Worm (Caenorhabditis elegans) whole organism, L3 larva: ENCODE measurements around the gene ZK596.2.
A peak's percentile ranks its signal among the peaks of the same experiment; 100 is the strongest.

Experiments used
- R02D3.7 ChIP-seq: fragments of 150-350 bp; optimal IDR thresholded peaks from 2 replicates; lab custom pipeline; 2014; ENCODE audit warnings: missing biosample characterization, missing genetic modification characterization
- ZK546.5 ChIP-seq: sonication (generic microtip); optimal IDR thresholded peaks from 2 replicates; lab custom pipeline; 2017; ENCODE audit warnings: missing biosample characterization, missing genetic modification characterization
- aly-2 ChIP-seq: fragments of 150-350 bp; optimal IDR thresholded peaks from 2 replicates; lab custom pipeline; 2014; ENCODE audit warnings: missing biosample characterization, missing genetic modification characterization
- ama-1 ChIP-seq: fragments of 150-350 bp; optimal IDR thresholded peaks from 2 replicates; lab custom pipeline; 2018
- ceh-28 ChIP-seq: fragments of 150-350 bp; optimal IDR thresholded peaks from 2 replicates; lab custom pipeline; 2014; ENCODE audit warnings: missing biosample characterization, missing genetic modification reagents, missing genetic modification characterization
- daf-12 ChIP-seq: fragments of 150-350 bp; optimal IDR thresholded peaks from 2 replicates; lab custom pipeline; 2014; ENCODE audit warnings: missing biosample characterization, missing genetic modification reagents, missing genetic modification characterization
- egl-5 ChIP-seq: fragments of 150-350 bp; optimal IDR thresholded peaks from 2 replicates; lab custom pipeline; 2017; ENCODE audit warnings: missing biosample characterization, missing genetic modification reagents, missing genetic modification characterization, inconsistent platforms
- elt-2 ChIP-seq: sonication (generic microtip); optimal IDR thresholded peaks from 2 replicates; lab custom pipeline; 2016; ENCODE audit warnings: missing genetic modification reagents, mild to moderate bottlenecking, missing genetic modification characterization, missing compliant biosample characterization
- elt-3 ChIP-seq, 3 experiments: fragments of 150-350 bp in 1 of 3; sonication (generic microtip) in 2 of 3; optimal IDR thresholded peaks; 2 replicates in 2 of 3; 4 replicates in 1 of 3; lab custom pipeline; 2014 to 2017; ENCODE audit warnings: missing biosample characterization in 3 of 3, missing genetic modification characterization in 3 of 3
- eor-1 ChIP-seq, 2 experiments: fragments of 150-350 bp; optimal IDR thresholded peaks; 2 replicates each; lab custom pipeline; 2014 to 2018; ENCODE audit warnings: missing biosample characterization in 2 of 2, missing genetic modification characterization in 2 of 2
- fkh-10 ChIP-seq: sonication (generic microtip); optimal IDR thresholded peaks from 2 replicates; lab custom pipeline; 2017; ENCODE audit warnings: missing biosample characterization, missing genetic modification reagents, missing genetic modification characterization
- fkh-2 ChIP-seq: fragments of 150-350 bp; optimal IDR thresholded peaks from 2 replicates; lab custom pipeline; 2014; ENCODE audit warnings: missing biosample characterization, missing genetic modification reagents, missing genetic modification characterization
- lin-15B ChIP-seq: fragments of 150-350 bp; optimal IDR thresholded peaks from 2 replicates; lab custom pipeline; 2014; ENCODE audit warnings: missing biosample characterization, missing genetic modification characterization
- lin-39 ChIP-seq: fragments of 150-350 bp; optimal IDR thresholded peaks from 2 replicates; lab custom pipeline; 2018; ENCODE audit warnings: missing biosample characterization, missing genetic modification reagents, missing genetic modification characterization
- lsy-12 ChIP-seq: sonication (generic microtip); optimal IDR thresholded peaks from 2 replicates; lab custom pipeline; 2016; ENCODE audit warnings: mild to moderate bottlenecking, missing genetic modification characterization, missing compliant biosample characterization
- mdl-1 ChIP-seq: fragments of 150-350 bp; optimal IDR thresholded peaks from 2 replicates; lab custom pipeline; 2014; ENCODE audit warnings: missing biosample characterization, missing genetic modification characterization
- mml-1 ChIP-seq: fragments of 150-350 bp; sonication (generic microtip); optimal IDR thresholded peaks from 3 replicates; lab custom pipeline; 2014; ENCODE audit warnings: missing biosample characterization, missing genetic modification characterization
- nfya-1 ChIP-seq: sonication (generic microtip); optimal IDR thresholded peaks from 2 replicates; lab custom pipeline; 2017; ENCODE audit warnings: missing genetic modification characterization, mild to moderate bottlenecking, missing compliant biosample characterization, antibody characterized with exemption, moderate library complexity; ENCODE audit not compliant: insufficient read depth
- nhr-12 ChIP-seq: fragments of 150-350 bp; optimal IDR thresholded peaks from 2 replicates; lab custom pipeline; 2014; ENCODE audit warnings: missing biosample characterization, missing genetic modification characterization
- nhr-237 ChIP-seq: fragments of 150-350 bp; optimal IDR thresholded peaks from 2 replicates; lab custom pipeline; 2014; ENCODE audit warnings: missing biosample characterization, missing genetic modification characterization
- nhr-43 ChIP-seq: sonication (generic microtip); optimal IDR thresholded peaks from 2 replicates; lab custom pipeline; 2016; ENCODE audit warnings: mild to moderate bottlenecking, missing genetic modification characterization, missing compliant biosample characterization; ENCODE audit not compliant: poor library complexity, severe bottlenecking
- nhr-67 ChIP-seq: fragments of 150-350 bp; optimal IDR thresholded peaks from 2 replicates; lab custom pipeline; 2014; ENCODE audit warnings: missing biosample characterization, missing genetic modification characterization
- nhr-76 ChIP-seq: fragments of 150-350 bp; sonication (generic microtip); optimal IDR thresholded peaks from 5 replicates; lab custom pipeline; 2014; ENCODE audit warnings: missing biosample characterization, missing genetic modification characterization
- pha-4 ChIP-seq: fragments of 150-350 bp; optimal IDR thresholded peaks from 2 replicates; lab custom pipeline; 2014; ENCODE audit warnings: missing biosample characterization, missing genetic modification reagents, missing genetic modification characterization
- pqm-1 ChIP-seq: fragments of 150-350 bp; optimal IDR thresholded peaks from 2 replicates; lab custom pipeline; 2017; ENCODE audit warnings: missing biosample characterization, missing genetic modification characterization, inconsistent platforms
- sea-2 ChIP-seq: fragments of 150-350 bp; sonication (generic microtip); optimal IDR thresholded peaks from 4 replicates; lab custom pipeline; 2014; ENCODE audit warnings: missing biosample characterization, missing genetic modification reagents, missing genetic modification characterization
- skn-1 ChIP-seq: fragments of 150-350 bp; optimal IDR thresholded peaks from 2 replicates; lab custom pipeline; 2014; ENCODE audit warnings: missing biosample characterization, missing genetic modification characterization
- snpc-4 ChIP-seq: fragments of 150-350 bp; optimal IDR thresholded peaks from 2 replicates; lab custom pipeline; 2014; ENCODE audit warnings: missing biosample characterization, missing genetic modification characterization
- tbx-2 ChIP-seq: sonication (generic microtip); optimal IDR thresholded peaks from 2 replicates; lab custom pipeline; 2016; ENCODE audit warnings: mild to moderate bottlenecking, missing genetic modification characterization, missing compliant biosample characterization
- unc-39 ChIP-seq: sonication (generic microtip); optimal IDR thresholded peaks from 4 replicates; lab custom pipeline; 2017; ENCODE audit warnings: missing biosample characterization, missing genetic modification characterization
- unc-62 ChIP-seq: fragments of 150-350 bp; sonication (generic microtip); optimal IDR thresholded peaks from 4 replicates; lab custom pipeline; 2014; ENCODE audit warnings: missing biosample characterization, missing genetic modification reagents, missing genetic modification characterization
- zag-1 ChIP-seq: fragments of 150-350 bp; optimal IDR thresholded peaks from 2 replicates; lab custom pipeline; 2014; ENCODE audit warnings: missing biosample characterization, missing genetic modification characterization
- ztf-11 ChIP-seq: fragments of 150-350 bp; optimal IDR thresholded peaks from 2 replicates; lab custom pipeline; 2014; ENCODE audit warnings: missing biosample characterization, missing genetic modification characterization
- ztf-4 ChIP-seq: fragments of 150-350 bp; optimal IDR thresholded peaks from 2 replicates; lab custom pipeline; 2014; ENCODE audit warnings: missing biosample characterization, missing genetic modification characterization

Gene ZK596.2

DNA sequence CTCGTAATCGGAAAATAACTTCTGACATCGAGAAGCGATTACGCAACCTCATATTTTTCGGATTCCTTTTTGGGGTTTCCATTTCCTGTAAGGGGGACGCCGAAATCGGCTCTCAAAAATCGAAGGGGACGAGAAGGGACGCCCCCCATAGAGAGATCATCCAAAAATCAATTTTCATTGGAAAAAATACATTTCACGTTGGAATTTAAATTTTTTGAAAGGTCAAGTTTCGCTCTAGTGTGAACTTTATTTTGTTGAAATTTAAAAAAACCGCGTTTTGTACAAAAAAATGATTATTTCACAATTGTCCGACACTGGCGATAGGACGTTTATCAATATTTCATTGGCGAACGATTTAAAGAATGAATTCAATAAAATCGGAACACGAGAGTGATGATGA, 42.9 kb upstream of the ZK596.2 start, which contains the start of gene Y69E1A.3:
Gene Y69E1A.3 (plus strand): TSS at position 301 of the 400 bp plus-strand sequence.
- no peak for TF ChIP-seq unc-39 (tag; lab: Kevin White, UChicago)
- TF ChIP-seq tbx-2 (tag; lab: Kevin White, UChicago), result no peak
- no peak for TF ChIP-seq zag-1 (tag; lab: Kevin White, UChicago)
- TF ChIP-seq sea-2 (GFP tag; lab: Kevin White, UChicago), result no peak
- no peak for TF ChIP-seq unc-62
- TF ChIP-seq ztf-11, result no peak
- TF ChIP-seq daf-12 (tag; lab: Kevin White, UChicago), result no peak
- TF ChIP-seq, all 47 proteins: peak for 0

- TF ChIP-seq nhr-43 (tag; lab: Kevin White, UChicago), result peak; percentile 41
- TF ChIP-seq ZK546.5, result no peak
Observed at ce11 chrIV:10950363-10951214, 41.5 kb upstream of the ZK596.2 start.

ce11 chrIV:10949510-10949909, 40.4 kb upstream of the ZK596.2 start, which contains the start of gene nsph-3.1:
TSS of gene nsph-3.1 (plus strand) at chrIV:10949810.
- TF ChIP-seq fkh-2 (tag; lab: Kevin White, UChicago), result no peak
- no peak for TF ChIP-seq nhr-43 (tag; lab: Kevin White, UChicago)
- no peak for TF ChIP-seq unc-39 (tag; lab: Kevin White, UChicago)
- TF ChIP-seq, all 47 proteins: peak for 0

DNA sequence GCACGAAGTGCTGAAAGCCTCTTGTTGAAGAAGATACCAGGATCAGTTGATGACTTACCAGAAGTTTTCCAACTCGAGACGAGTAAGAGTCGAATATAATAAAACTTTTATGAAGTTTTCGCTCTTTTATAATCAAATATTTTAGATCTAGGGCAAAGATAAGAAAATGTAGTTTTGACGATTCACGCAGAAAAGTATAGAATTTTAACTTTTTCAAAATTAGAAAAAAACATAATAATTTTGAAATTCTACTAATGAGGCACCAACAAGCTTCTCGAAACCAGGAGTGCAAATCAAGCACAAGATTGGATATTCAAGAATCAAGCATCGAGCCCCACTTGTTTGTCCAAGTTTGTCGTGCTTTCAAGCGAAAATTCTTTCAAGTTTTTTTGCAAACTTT, 39.7 kb upstream of the ZK596.2 start, which contains the start of gene Y69E1A.1:
Gene Y69E1A.1 (minus strand): TSS at position 101 of the 400 bp plus-strand sequence.
- no peak for TF ChIP-seq nhr-12 (tag; lab: Kevin White, UChicago)
- no peak for TF ChIP-seq nhr-237
- TF ChIP-seq aly-2 (tag; lab: Kevin White, UChicago), result no peak
- TF ChIP-seq nhr-67 (tag; lab: Kevin White, UChicago), result no peak
- TF ChIP-seq lin-39 (tag; lab: Kevin White, UChicago), result no peak
- TF ChIP-seq unc-62, result no peak
- no peak for TF ChIP-seq pha-4 (tag; lab: Kevin White, UChicago)
- no peak for TF ChIP-seq elt-3 (tag; optimal IDR thresholded peaks at IDR 0.05; lab: Kevin White, UChicago)
- TF ChIP-seq pqm-1 (tag; lab: Kevin White, UChicago), result no peak
- TF ChIP-seq ztf-4 (tag; lab: Kevin White, UChicago), result no peak
- TF ChIP-seq ceh-28 (tag; lab: Kevin White, UChicago), result no peak
- no peak for TF ChIP-seq daf-12 (tag; lab: Kevin White, UChicago)
- TF ChIP-seq sea-2 (GFP tag; lab: Kevin White, UChicago), result no peak
- no peak for TF ChIP-seq lsy-12 (tag; lab: Kevin White, UChicago)
- TF ChIP-seq nhr-76 (tag; lab: Kevin White, UChicago), result no peak
- no peak for TF ChIP-seq mml-1 (tag; lab: Kevin White, UChicago)
- no peak for TF ChIP-seq ama-1
- no peak for TF ChIP-seq eor-1 (tag; optimal IDR thresholded peaks at IDR 0.05; lab: Kevin White, UChicago)
- TF ChIP-seq R02D3.7 (tag; lab: Kevin White, UChicago), result no peak
- no peak for TF ChIP-seq fkh-10 (GFP tag; lab: Kevin White, UChicago)
- TF ChIP-seq, all 47 proteins: peak for 0

DNA sequence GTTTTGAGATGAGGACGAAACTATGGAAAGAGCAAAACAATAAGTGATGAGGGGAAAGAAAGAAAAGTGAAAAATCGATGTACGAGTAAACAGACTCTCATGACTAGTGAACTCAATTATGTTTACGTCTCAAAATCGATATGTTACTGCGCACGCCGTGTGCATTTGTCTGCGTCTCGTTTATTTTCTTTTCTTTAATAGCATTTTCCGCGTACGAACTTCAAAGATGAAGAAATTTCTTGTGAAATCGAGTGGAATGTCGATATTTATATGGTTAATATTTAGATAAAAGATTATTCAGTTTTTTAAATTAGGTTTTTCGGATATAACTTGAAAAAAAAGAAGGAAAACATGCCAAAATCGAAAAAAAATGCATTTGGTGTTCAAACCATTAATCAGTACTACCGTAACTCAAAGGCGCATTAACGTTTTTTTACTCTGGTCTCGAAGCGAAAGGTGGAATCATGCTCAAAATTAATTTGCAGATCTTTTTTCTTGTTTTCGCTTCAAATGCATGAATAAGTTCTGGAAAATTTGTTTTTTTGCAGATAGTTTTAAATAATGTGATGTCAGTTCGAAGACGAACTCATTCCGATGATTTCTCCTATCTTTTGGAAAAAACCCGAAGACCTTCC, 27.9 kb upstream of the ZK596.2 start, which contains the start of gene fic-1:
Gene fic-1 (plus strand): TSS at position 549 of the 635 bp plus-strand sequence.
- peak; percentile 78 for TF ChIP-seq sea-2 (GFP tag; lab: Kevin White, UChicago)
- TF ChIP-seq R02D3.7 (tag; lab: Kevin White, UChicago), result peak; percentile 15
- peak; percentile 28 for TF ChIP-seq elt-2
- TF ChIP-seq ztf-11, result no peak
- peak; percentile 51 for TF ChIP-seq lin-15B (tag; lab: Kevin White, UChicago)
- TF ChIP-seq egl-5 (tag; lab: Kevin White, UChicago), result peak; percentile 60
- TF ChIP-seq ceh-28 (tag; lab: Kevin White, UChicago), result peak; percentile 91
- TF ChIP-seq pha-4 (tag; lab: Kevin White, UChicago), result peak; percentile 92
- peak in 1 of 2 experiments; percentile 12 for TF ChIP-seq eor-1 (tag; optimal IDR thresholded peaks at IDR 0.05; lab: Kevin White, UChicago)
- TF ChIP-seq fkh-2 (tag; lab: Kevin White, UChicago), result peak; percentile 11
- peak; percentile 94 for TF ChIP-seq fkh-10 (GFP tag; lab: Kevin White, UChicago)
- TF ChIP-seq snpc-4 (tag; lab: Kevin White, UChicago), result peak; percentile 73
- peak; percentile 16 for TF ChIP-seq skn-1 (tag; lab: Kevin White, UChicago)
- TF ChIP-seq ZK546.5, result no peak
- TF ChIP-seq zag-1 (tag; lab: Kevin White, UChicago), result no peak
- no peak for TF ChIP-seq mdl-1
- peak; percentile 82 for TF ChIP-seq nfya-1 (tag; lab: Kevin White, UChicago)
- TF ChIP-seq lsy-12 (tag; lab: Kevin White, UChicago), result peak; percentile 4
- peak; percentile 34 for TF ChIP-seq pqm-1 (tag; lab: Kevin White, UChicago)
- no peak for TF ChIP-seq nhr-43 (tag; lab: Kevin White, UChicago)
